Fruit fly (Drosophila melanogaster) whole organism, embryonic: Measurements from ENCODE around the gene CG31178.

Experiments
- ATbp ChIP-seq: fragments of 200-800 bp; sonication (Bioruptor generic); optimal IDR thresholded peaks from 2 replicates; lab custom pipeline; 2017; ENCODE audit warnings: missing biosample characterization, mild to moderate bottlenecking, missing genetic modification characterization, missing genetic modification reagents
- Atf-2 ChIP-seq: fragments of 200-800 bp; sonication (Bioruptor generic); optimal IDR thresholded peaks from 2 replicates; lab custom pipeline; 2016; ENCODE audit warnings: missing biosample characterization, missing genetic modification characterization
- Atf3 ChIP-seq: fragments of 200-800 bp; sonication (Bioruptor generic); optimal IDR thresholded peaks from 3 replicates; lab custom pipeline; 2016; ENCODE audit warnings: missing biosample characterization, missing genetic modification characterization
- CG1024 ChIP-seq: fragments of 200-800 bp; sonication (Bioruptor generic); IDR thresholded peaks from 2 replicates; pipeline ENCODE4 v1.3.6; 2022; ENCODE audit warnings: missing biosample characterization, missing genetic modification characterization
- CG11723 ChIP-seq: fragments of 200-800 bp; sonication (Bioruptor generic); optimal IDR thresholded peaks from 2 replicates; lab custom pipeline; 2017; ENCODE audit warnings: missing biosample characterization, mild to moderate bottlenecking, missing genetic modification characterization
- CG12769 ChIP-seq: fragments of 200-800 bp; sonication (Bioruptor generic); optimal IDR thresholded peaks from 2 replicates; lab custom pipeline; 2019; ENCODE audit warnings: missing biosample characterization, mild to moderate bottlenecking, missing genetic modification characterization, moderate library complexity
- CG14710 ChIP-seq: fragments of 200-800 bp; sonication (Bioruptor generic); optimal IDR thresholded peaks from 3 replicates; lab custom pipeline; 2019; ENCODE audit warnings: missing biosample characterization, mild to moderate bottlenecking, missing genetic modification characterization, moderate library complexity
- CG14860 ChIP-seq: fragments of 200-800 bp; sonication (Bioruptor generic); IDR thresholded peaks from 3 replicates; pipeline ENCODE4 v1.3.6; 2022; ENCODE audit warnings: missing biosample characterization, missing genetic modification characterization; ENCODE audit not compliant: partially characterized antibody
- CG14965 ChIP-seq: fragments of 200-800 bp; sonication (Bioruptor generic); optimal IDR thresholded peaks from 2 replicates; lab custom pipeline; 2016; ENCODE audit warnings: missing biosample characterization, missing genetic modification characterization, borderline replicate concordance
- CG1602 ChIP-seq: fragments of 200-800 bp; sonication (Bioruptor generic); optimal IDR thresholded peaks from 3 replicates; lab custom pipeline; 2016; ENCODE audit warnings: missing biosample characterization, missing genetic modification characterization
- CG17385 ChIP-seq: fragments of 200-800 bp; sonication (Bioruptor generic); optimal IDR thresholded peaks from 3 replicates; lab custom pipeline; 2018; ENCODE audit warnings: missing biosample characterization, mild to moderate bottlenecking, missing genetic modification characterization
- CG17829 ChIP-seq: fragments of 200-800 bp; optimal IDR thresholded peaks from 2 replicates; lab custom pipeline; 2019; ENCODE audit warnings: missing biosample characterization, mild to moderate bottlenecking, missing genetic modification characterization, moderate library complexity
- CG30403 ChIP-seq: fragments of 200-800 bp; sonication (Bioruptor generic); optimal IDR thresholded peaks from 3 replicates; lab custom pipeline; 2016; ENCODE audit warnings: missing biosample characterization, missing genetic modification characterization
- CG3065 ChIP-seq: fragments of 200-800 bp; sonication (Bioruptor generic); optimal IDR thresholded peaks from 2 replicates; lab custom pipeline; 2016; ENCODE audit warnings: missing biosample characterization, missing genetic modification characterization
- CG5245 ChIP-seq: fragments of 200-800 bp; sonication (Bioruptor generic); optimal IDR thresholded peaks from 3 replicates; lab custom pipeline; 2016; ENCODE audit warnings: missing biosample characterization, missing genetic modification characterization
- CG6813 ChIP-seq: fragments of 200-800 bp; sonication (Bioruptor generic); optimal IDR thresholded peaks from 2 replicates; lab custom pipeline; 2017; ENCODE audit warnings: missing biosample characterization, missing genetic modification characterization, mild to moderate bottlenecking, moderate library complexity, missing genetic modification reagents
- CG7357 ChIP-seq: fragments of 200-800 bp; sonication (Bioruptor generic); IDR thresholded peaks from 3 replicates; pipeline ENCODE4 v1.3.6; 2022; ENCODE audit warnings: missing biosample characterization, missing genetic modification characterization
- CG7839 ChIP-seq: fragments of 200-800 bp; sonication (Bioruptor generic); optimal IDR thresholded peaks from 3 replicates; lab custom pipeline; 2018; ENCODE audit warnings: missing biosample characterization, mild to moderate bottlenecking, missing genetic modification characterization, moderate library complexity
- CG7963 ChIP-seq: fragments of 200-800 bp; sonication (Bioruptor generic); IDR thresholded peaks from 3 replicates; pipeline ENCODE4 v1.3.6; 2022; ENCODE audit warnings: missing biosample characterization, missing genetic modification characterization; ENCODE audit not compliant: partially characterized antibody
- CHES-1-like ChIP-seq: fragments of 200-800 bp; sonication (Bioruptor generic); optimal IDR thresholded peaks from 2 replicates; lab custom pipeline; 2016; ENCODE audit warnings: missing biosample characterization, missing genetic modification characterization
- Camta ChIP-seq: fragments of 200-800 bp; sonication (Bioruptor generic); optimal IDR thresholded peaks from 2 replicates; lab custom pipeline; 2016; ENCODE audit warnings: missing biosample characterization, missing genetic modification characterization
- D19B ChIP-seq: fragments of 200-800 bp; sonication (Bioruptor generic); optimal IDR thresholded peaks from 2 replicates; lab custom pipeline; 2017; ENCODE audit warnings: missing biosample characterization, mild to moderate bottlenecking, missing genetic modification characterization
- ERR ChIP-seq: fragments of 200-800 bp; sonication (Bioruptor generic); optimal IDR thresholded peaks from 2 replicates; lab custom pipeline; 2016; ENCODE audit warnings: missing biosample characterization, missing genetic modification characterization
- H15 ChIP-seq: fragments of 200-800 bp; sonication (Bioruptor generic); IDR thresholded peaks from 3 replicates; pipeline ENCODE4 v1.3.6; 2022; ENCODE audit warnings: missing biosample characterization, missing genetic modification characterization
- HLH3B ChIP-seq: fragments of 200-800 bp; sonication (Bioruptor generic); IDR thresholded peaks from 2 replicates; pipeline ENCODE4 v1.3.6; 2022; ENCODE audit warnings: missing biosample characterization, missing genetic modification characterization
- Hsf ChIP-seq: fragments of 200-800 bp; sonication (Bioruptor generic); optimal IDR thresholded peaks from 3 replicates; lab custom pipeline; 2016; ENCODE audit warnings: missing biosample characterization, missing genetic modification characterization
- Jarid2 ChIP-seq: fragments of 200-800 bp; sonication (Bioruptor generic); optimal IDR thresholded peaks from 3 replicates; lab custom pipeline; 2017; ENCODE audit warnings: mild to moderate bottlenecking, missing biosample characterization, missing genetic modification reagents, missing genetic modification characterization
- Kr ChIP-seq: fragments of 200-800 bp; sonication (Bioruptor generic); optimal IDR thresholded peaks from 2 replicates; lab custom pipeline; 2017; ENCODE audit warnings: missing biosample characterization, mild to moderate bottlenecking, missing genetic modification characterization
- Nf-YC ChIP-seq: fragments of 200-800 bp; optimal IDR thresholded peaks from 3 replicates; lab custom pipeline; 2019; ENCODE audit warnings: missing biosample characterization, mild to moderate bottlenecking, missing genetic modification characterization, moderate library complexity
- NfI ChIP-seq: fragments of 200-800 bp; sonication (Bioruptor generic); optimal IDR thresholded peaks from 3 replicates; lab custom pipeline; 2018; ENCODE audit warnings: missing biosample characterization, mild to moderate bottlenecking, missing genetic modification characterization, moderate library complexity
- Scr ChIP-seq: fragments of 200-800 bp; sonication (Bioruptor generic); IDR thresholded peaks from 2 replicates; pipeline ENCODE4 v1.3.6; 2022; ENCODE audit warnings: missing biosample characterization, missing genetic modification characterization; ENCODE audit not compliant: partially characterized antibody
- Sox100B ChIP-seq: fragments of 200-800 bp; sonication (Bioruptor generic); optimal IDR thresholded peaks from 3 replicates; lab custom pipeline; 2018; ENCODE audit warnings: missing biosample characterization, mild to moderate bottlenecking, missing genetic modification characterization
- Usf ChIP-seq: fragments of 200-800 bp; sonication (Bioruptor generic); optimal IDR thresholded peaks from 2 replicates; lab custom pipeline; 2017; ENCODE audit warnings: missing genotype, missing biosample characterization, missing genetic modification characterization
- crp ChIP-seq, 2 experiments: fragments of 200-800 bp; sonication (Bioruptor generic); optimal IDR thresholded peaks; 2 replicates in 1 of 2; 3 replicates in 1 of 2; lab custom pipeline; 2017; ENCODE audit warnings: missing biosample characterization in 2 of 2, missing genetic modification characterization in 2 of 2, mild to moderate bottlenecking in 1 of 2, moderate library complexity in 1 of 2
- en ChIP-seq: fragments of 200-800 bp; sonication (Bioruptor generic); optimal IDR thresholded peaks from 2 replicates; lab custom pipeline; 2016; ENCODE audit warnings: missing biosample characterization, missing genetic modification characterization
- ewg ChIP-seq: fragments of 200-800 bp; sonication (Bioruptor generic); optimal IDR thresholded peaks from 3 replicates; lab custom pipeline; 2017; ENCODE audit warnings: mild to moderate bottlenecking, missing biosample characterization, missing genetic modification reagents, missing genetic modification characterization
- fd96Cb ChIP-seq: fragments of 200-800 bp; sonication (Bioruptor generic); optimal IDR thresholded peaks from 2 replicates; lab custom pipeline; 2018; ENCODE audit warnings: missing biosample characterization, mild to moderate bottlenecking, missing genetic modification characterization, moderate library complexity
- hb ChIP-seq: fragments of 200-800 bp; sonication (Bioruptor generic); IDR thresholded peaks from 3 replicates; pipeline ENCODE4 v1.3.6; 2022; ENCODE audit warnings: missing biosample characterization, missing genetic modification characterization; ENCODE audit not compliant: partially characterized antibody
- her ChIP-seq: fragments of 200-800 bp; sonication (Bioruptor generic); optimal IDR thresholded peaks from 2 replicates; lab custom pipeline; 2016; ENCODE audit warnings: missing biosample characterization, missing genetic modification characterization
- hkb ChIP-seq, 2 experiments: fragments of 200-800 bp in 1 of 2; fragments of >200 bp in 1 of 2; sonication (Bioruptor generic) in 1 of 2; IDR thresholded peaks in 1 of 2; optimal IDR thresholded peaks in 1 of 2; 2 replicates each; pipeline versions ENCODE4 v1.3.6 to Lab custom; 2017 to 2022; ENCODE audit warnings: missing biosample characterization in 1 of 2, missing genetic modification characterization in 1 of 2
- insv ChIP-seq, 2 experiments: fragments of 200-800 bp; sonication (Bioruptor generic); optimal IDR thresholded peaks; 3 replicates each; lab custom pipeline; 2016 to 2018; ENCODE audit warnings: missing biosample characterization in 2 of 2, missing genetic modification characterization in 2 of 2
- jigr1 ChIP-seq: fragments of 200-800 bp; sonication (Bioruptor generic); IDR thresholded peaks from 3 replicates; pipeline ENCODE4 v1.3.6; 2022; ENCODE audit warnings: missing biosample characterization, missing genetic modification characterization
- kah ChIP-seq: fragments of 200-800 bp; sonication (Bioruptor generic); optimal IDR thresholded peaks from 2 replicates; lab custom pipeline; 2018; ENCODE audit warnings: missing biosample characterization, mild to moderate bottlenecking, missing genetic modification characterization
- lbe ChIP-seq: fragments of 200-800 bp; sonication (Bioruptor generic); optimal IDR thresholded peaks from 2 replicates; lab custom pipeline; 2016; ENCODE audit warnings: missing biosample characterization, mild to moderate bottlenecking, missing genetic modification characterization
- maf-S ChIP-seq: fragments of 200-800 bp; sonication (Bioruptor generic); optimal IDR thresholded peaks from 2 replicates; lab custom pipeline; 2016; ENCODE audit warnings: missing biosample characterization, missing genetic modification characterization
- org-1 ChIP-seq: fragments of 200-800 bp; sonication (Bioruptor generic); optimal IDR thresholded peaks from 2 replicates; lab custom pipeline; 2017; ENCODE audit warnings: missing biosample characterization, missing genetic modification characterization
- peb ChIP-seq: fragments of 200-800 bp; sonication (Bioruptor generic); IDR thresholded peaks from 2 replicates; pipeline ENCODE4 v1.3.6; 2022; ENCODE audit warnings: missing biosample characterization, missing genetic modification characterization
- slbo ChIP-seq: fragments of 200-800 bp; sonication (Bioruptor generic); IDR thresholded peaks from 2 replicates; pipeline ENCODE4 v1.3.6; 2022; ENCODE audit warnings: missing biosample characterization, missing genetic modification characterization
- sob ChIP-seq: fragments of 200-800 bp; sonication (Bioruptor generic); IDR thresholded peaks from 2 replicates; pipeline ENCODE4 v1.3.6; 2022; ENCODE audit warnings: missing biosample characterization, missing genetic modification characterization
- unc-4 ChIP-seq: fragments of 200-800 bp; sonication (Bioruptor generic); IDR thresholded peaks from 2 replicates; pipeline ENCODE4 v1.3.6; 2022; ENCODE audit warnings: missing biosample characterization, missing genetic modification characterization; ENCODE audit not compliant: partially characterized antibody
- zfh1 ChIP-seq: fragments of 200-800 bp; sonication (Bioruptor generic); IDR thresholded peaks from 3 replicates; pipeline ENCODE4 v1.3.6; 2022; ENCODE audit warnings: missing biosample characterization, missing genetic modification characterization

The CG31178 gene

dm6 chr3R:21864992-21865391 is 8.5 kb upstream of the CG31178 start, which contains the start of gene lsn (continued):
- TF ChIP-seq CG17829 (tag; lab: Kevin White, UChicago): peak; percentile 29
- no peak for TF ChIP-seq kah (GFP tag; lab: Kevin White, UChicago)
- TF ChIP-seq lbe: peak; percentile 6
- TF ChIP-seq Scr: no peak
- no peak for TF ChIP-seq Hsf
- no peak for TF ChIP-seq CG7357 (GFP tag; lab: Robert Waterston, UW)
- no peak for TF ChIP-seq CG7839 (tag; lab: Kevin White, UChicago)
- TF ChIP-seq CG14710 (tag; lab: Kevin White, UChicago): no peak
- TF ChIP-seq hb (GFP tag; lab: Robert Waterston, UW): no peak
- no peak for TF ChIP-seq H15
- TF ChIP-seq CG14860 (GFP tag; lab: Robert Waterston, UW): no peak
- TF ChIP-seq unc-4 (GFP tag; lab: Robert Waterston, UW): no peak
- no peak for TF ChIP-seq org-1
- TF ChIP-seq Camta (GFP tag; lab: Kevin White, UChicago): no peak
- no peak for TF ChIP-seq CG5245 (GFP tag; lab: Kevin White, UChicago)
- TF ChIP-seq insv (GFP tag; optimal IDR thresholded peaks at IDR 0.05; lab: Kevin White, UChicago): no peak
- TF ChIP-seq CG14965 (GFP tag; lab: Kevin White, UChicago): no peak
- no peak for TF ChIP-seq HLH3B
- no peak for TF ChIP-seq CHES-1-like (GFP tag; lab: Kevin White, UChicago)
- no peak for TF ChIP-seq hkb (optimal IDR thresholded peaks at IDR 0.05; lab: Kevin White, UChicago)
- no peak for TF ChIP-seq hkb (GFP tag; IDR thresholded peaks at IDR 0.05; lab: Robert Waterston, UW)
- TF ChIP-seq Kr (GFP tag; lab: Kevin White, UChicago): no peak
- peak; percentile 22 for TF ChIP-seq ewg (GFP tag; lab: Kevin White, UChicago)
- TF ChIP-seq Atf3 (GFP tag; lab: Kevin White, UChicago): no peak
- no peak for TF ChIP-seq Atf-2 (GFP tag; lab: Kevin White, UChicago)
- TF ChIP-seq en: no peak
- TF ChIP-seq NfI (GFP tag; lab: Kevin White, UChicago): no peak
- TF ChIP-seq CG17385 (GFP tag; lab: Kevin White, UChicago): no peak
- TF ChIP-seq CG3065 (GFP tag; lab: Kevin White, UChicago): no peak
- no peak for TF ChIP-seq fd96Cb (tag; lab: Kevin White, UChicago)
- no peak for TF ChIP-seq CG6813
- no peak for TF ChIP-seq Nf-YC (tag; lab: Kevin White, UChicago)
- peak; percentile 41 for TF ChIP-seq CG12769 (tag; lab: Kevin White, UChicago)
- no peak for TF ChIP-seq jigr1
- no peak for TF ChIP-seq maf-S (GFP tag; lab: Kevin White, UChicago)
- TF ChIP-seq crp (GFP tag; optimal IDR thresholded peaks at IDR 0.05; lab: Kevin White, UChicago): peak; percentile 37 to 90
- no peak for TF ChIP-seq zfh1
- no peak for TF ChIP-seq CG30403
- TF ChIP-seq sob: no peak
- TF ChIP-seq slbo (GFP tag; lab: Robert Waterston, UW): no peak
- TF ChIP-seq CG11723 (GFP tag; lab: Kevin White, UChicago): no peak
- no peak for TF ChIP-seq D19B (GFP tag; lab: Kevin White, UChicago)
- TF ChIP-seq Usf (GFP tag; lab: Kevin White, UChicago): no peak
- no peak for TF ChIP-seq CG7963 (GFP tag; lab: Robert Waterston, UW)
- no peak for TF ChIP-seq her (GFP tag; lab: Kevin White, UChicago)
- no peak for TF ChIP-seq Jarid2
- TF ChIP-seq ATbp (GFP tag; lab: Kevin White, UChicago): peak; percentile 37
- TF ChIP-seq CG1602 (GFP tag; lab: Kevin White, UChicago): no peak
- no peak for TF ChIP-seq CG1024 (GFP tag; lab: Robert Waterston, UW)
- TF ChIP-seq peb (GFP tag; lab: Robert Waterston, UW): no peak
- TF ChIP-seq Sox100B: no peak
- no peak for TF ChIP-seq ERR (GFP tag; lab: Kevin White, UChicago)
